Worm (Caenorhabditis elegans) whole organism, young adult: Measurements from ENCODE around the gene B0432.9.

ENCODE experiments used
- F10E7.11 ChIP-seq: sonication (generic microtip); optimal IDR thresholded peaks from 2 replicates; lab custom pipeline; 2017; ENCODE audit warnings: mild to moderate bottlenecking, missing genetic modification characterization, moderate library complexity, missing compliant biosample characterization
- Y67H2A.10 ChIP-seq: fragments of 200-800 bp; sonication (Bioruptor generic); conservative IDR thresholded peaks from 2 replicates; pipeline ENCODE4 v1.3.6; 2022; ENCODE audit warnings: missing genetic modification reagents, missing genetic modification characterization, missing compliant biosample characterization
- aptf-3 ChIP-seq: fragments of 200-800 bp; sonication (Bioruptor generic); IDR thresholded peaks from 2 replicates; pipeline ENCODE4 v1.3.6; 2022; ENCODE audit warnings: missing genetic modification characterization, missing compliant biosample characterization
- ceh-40 ChIP-seq: fragments of 200-800 bp; sonication (Bioruptor generic); IDR thresholded peaks from 2 replicates; pipeline ENCODE4 v1.3.6; 2022; ENCODE audit warnings: missing genetic modification characterization, missing compliant biosample characterization
- ceh-91 ChIP-seq: fragments of 200-800 bp; sonication (Bioruptor generic); IDR thresholded peaks from 2 replicates; pipeline ENCODE4 v1.3.6; 2022; ENCODE audit warnings: missing genetic modification reagents, missing genetic modification characterization, missing compliant biosample characterization
- dpff-1 ChIP-seq: sonication (generic microtip); optimal IDR thresholded peaks from 2 replicates; lab custom pipeline; 2017; ENCODE audit warnings: mild to moderate bottlenecking, missing genetic modification characterization, missing compliant biosample characterization
- ekl-4 ChIP-seq: fragments of 200-800 bp; sonication (Bioruptor generic); IDR thresholded peaks from 2 replicates; pipeline ENCODE4 v1.3.6; 2022; ENCODE audit warnings: missing genetic modification reagents, missing genetic modification characterization, missing compliant biosample characterization
- nhr-90 ChIP-seq: sonication (generic microtip); optimal IDR thresholded peaks from 2 replicates; lab custom pipeline; 2016; ENCODE audit warnings: missing genotype, mild to moderate bottlenecking, missing genetic modification characterization, missing compliant biosample characterization
- snpc-4 ChIP-seq, 5 experiments: fragments of 150-350 bp in 1 of 5; sonication (generic microtip) in 4 of 5; optimal IDR thresholded peaks; 2 replicates each; lab custom pipeline; 2014 to 2018; ENCODE audit warnings: missing genetic modification characterization in 5 of 5, missing biosample characterization in 3 of 5, antibody characterized with exemption in 2 of 5, mild to moderate bottlenecking in 2 of 5, missing compliant biosample characterization in 2 of 5, missing genotype in 2 of 5, moderate library complexity in 2 of 5, missing genetic modification reagents in 1 of 5
- unc-62 ChIP-seq: fragments of 150-350 bp; optimal IDR thresholded peaks from 2 replicates; lab custom pipeline; 2014; ENCODE audit warnings: missing biosample characterization, missing genetic modification reagents, missing genetic modification characterization
- ztf-22 ChIP-seq: fragments of 200-800 bp; sonication (Bioruptor generic); optimal IDR thresholded peaks from 2 replicates; lab custom pipeline; 2018; ENCODE audit warnings: mild to moderate bottlenecking, missing genetic modification characterization, moderate library complexity, missing compliant biosample characterization
- ztf-26 ChIP-seq: sonication (generic microtip); optimal IDR thresholded peaks from 2 replicates; lab custom pipeline; 2017; ENCODE audit warnings: missing genetic modification characterization, missing compliant biosample characterization

DNA sequence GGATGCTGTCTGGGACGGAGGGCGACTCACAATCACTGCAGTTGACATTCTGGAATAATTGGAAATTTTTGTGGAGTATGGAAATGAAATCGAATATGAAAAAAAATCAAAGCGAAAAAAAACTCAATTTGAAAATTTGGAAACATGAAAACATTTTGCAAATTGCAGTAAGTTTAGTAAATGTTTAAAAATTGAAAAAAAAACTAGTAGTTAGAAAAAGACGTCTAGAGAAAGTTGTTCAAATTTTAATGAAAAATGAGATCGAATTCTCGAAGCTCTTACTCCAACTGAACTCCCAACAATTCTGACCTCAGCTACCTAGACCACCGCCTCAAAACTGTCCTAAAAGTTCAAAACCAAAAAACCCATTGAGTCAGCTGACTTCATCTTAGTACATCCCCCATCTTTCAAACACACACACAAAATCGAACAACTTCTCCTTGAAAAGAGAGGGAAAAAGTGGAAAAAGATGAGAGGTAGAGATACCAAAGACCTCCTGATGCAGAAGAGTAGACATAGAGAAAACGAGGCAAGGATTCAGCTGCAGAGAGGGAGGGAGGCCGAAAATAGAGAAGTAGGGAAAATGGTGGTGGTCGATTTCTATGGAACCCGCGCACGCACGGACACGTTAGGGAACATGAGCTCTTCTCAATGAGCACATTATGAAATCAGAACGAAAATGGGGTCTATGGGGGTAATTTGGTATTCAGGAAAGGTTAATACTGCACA lies 39.7 kb upstream of the B0432.9 start, which contains the start of gene K01A2.10:
- no peak for TF ChIP-seq Y67H2A.10 (GFP tag; lab: Robert Waterston, UW)
- no peak for TF ChIP-seq dpff-1 (tag; lab: Kevin White, UChicago)
- TF ChIP-seq unc-62 (GFP tag; lab: Kevin White, UChicago), result no peak
- no peak for TF ChIP-seq ekl-4 (GFP tag; lab: Robert Waterston, UW)
- TF ChIP-seq nhr-90 (tag; lab: Kevin White, UChicago), result no peak
- TF ChIP-seq ztf-26, result no peak
- no peak for TF ChIP-seq ztf-22 (GFP tag; lab: Kevin White, UChicago)
- no peak for TF ChIP-seq snpc-4 (GFP tag; optimal IDR thresholded peaks at IDR 0.05; lab: Kevin White, UChicago)
- TF ChIP-seq snpc-4 (tag; optimal IDR thresholded peaks at IDR 0.05; lab: Kevin White, UChicago), result no peak
- no peak for TF ChIP-seq aptf-3 (GFP tag; lab: Robert Waterston, UW)
- TF ChIP-seq F10E7.11 (tag; lab: Kevin White, UChicago), result no peak
- TF ChIP-seq ceh-91 (GFP tag; lab: Robert Waterston, UW), result no peak
- TF ChIP-seq ceh-40, result no peak
